Fruit fly (Drosophila melanogaster): ENCODE measurements around the gene CG44271.

- TF ChIP-seq cic (GFP tag; optimal IDR thresholded peaks at IDR 0.05), result no peak
- TF ChIP-seq tj (GFP tag; optimal IDR thresholded peaks at IDR 0.05), result no peak
- TF ChIP-seq toe (GFP tag; optimal IDR thresholded peaks at IDR 0.05), result no peak
- no peak for TF ChIP-seq bab1 (GFP tag; optimal IDR thresholded peaks at IDR 0.05)
- TF ChIP-seq Crg-1 (GFP tag; optimal IDR thresholded peaks at IDR 0.05), result no peak
- no peak for TF ChIP-seq CG5204 (GFP tag; optimal IDR thresholded peaks at IDR 0.05)
- no peak for TF ChIP-seq pad (GFP tag; optimal IDR thresholded peaks at IDR 0.05)
- no peak for TF ChIP-seq kay (GFP tag; ENCODE audit: borderline replicate concordance)
- no peak for TF ChIP-seq cnc (optimal IDR thresholded peaks at IDR 0.05)
- no peak for TF ChIP-seq Clk (GFP tag; optimal IDR thresholded peaks at IDR 0.05)
- no peak for TF ChIP-seq CG12768 (GFP tag; optimal IDR thresholded peaks at IDR 0.05)
- TF ChIP-seq CG14711 (tag; optimal IDR thresholded peaks at IDR 0.05), result no peak
- TF ChIP-seq CG33017 (tag; optimal IDR thresholded peaks at IDR 0.05), result no peak
- TF ChIP-seq ovo (GFP tag; optimal IDR thresholded peaks at IDR 0.05), result no peak
Measured at dm6 chr2L:6717460-6717859, 30.3 kb downstream of the CG44271 start, which contains the start of gene Aatf.

Data from whole organism, adult.